Fruit fly (Drosophila melanogaster): ENCODE data around the gene Stam.

The Stam gene

dm6 chr2L:10856328-10856942 lies 1.9 kb upstream of the Stam start, which contains the start of gene Dnz1 (continued):
- TF ChIP-seq hkb (optimal IDR thresholded peaks at IDR 0.05), result no peak
- 0 out of 2 replicates have a peak, but pooled peaks have one; percentile 35 for TF ChIP-seq hkb (GFP tag; IDR thresholded peaks at IDR 0.05)
- no peak for TF ChIP-seq CrebB (tag; optimal IDR thresholded peaks at IDR 0.05)
- TF ChIP-seq CG7928 (GFP tag; optimal IDR thresholded peaks at IDR 0.05), result peak; percentile 34
- peak; percentile 26; the same call in 1 of the 2 replicates for TF ChIP-seq rib (GFP tag; IDR thresholded peaks at IDR 0.05)
- TF ChIP-seq CG8281 (tag; optimal IDR thresholded peaks at IDR 0.05), result no peak
- TF ChIP-seq cato (GFP tag; optimal IDR thresholded peaks at IDR 0.05; ENCODE audit: borderline replicate concordance), result no peak
- TF ChIP-seq CG18764 (GFP tag; optimal IDR thresholded peaks at IDR 0.05), result no peak
- TF ChIP-seq CG1792 (GFP tag; optimal IDR thresholded peaks at IDR 0.05), result no peak
- peak; percentile 56 for TF ChIP-seq CG12155 (GFP tag; optimal IDR thresholded peaks at IDR 0.05)
- no peak for TF ChIP-seq exex (tag; optimal IDR thresholded peaks at IDR 0.05)
- TF ChIP-seq sima (GFP tag; optimal IDR thresholded peaks at IDR 0.05), result no peak
- no peak for TF ChIP-seq CG34224 (GFP tag; IDR thresholded peaks at IDR 0.05; ENCODE audit: partially characterized antibody)
- no peak for TF ChIP-seq Nf-YA (GFP tag; IDR thresholded peaks at IDR 0.05)
- no peak for TF ChIP-seq her (GFP tag; optimal IDR thresholded peaks at IDR 0.05)
- no peak for TF ChIP-seq CG10565 (GFP tag; optimal IDR thresholded peaks at IDR 0.05)
- TF ChIP-seq Rfx (GFP tag; IDR thresholded peaks at IDR 0.05), result peak; percentile 88
- peak; percentile 48 for TF ChIP-seq Fer3 (tag; optimal IDR thresholded peaks at IDR 0.05)
- no peak for TF ChIP-seq jing (GFP tag; optimal IDR thresholded peaks at IDR 0.05)
- TF ChIP-seq Scr (GFP tag; IDR thresholded peaks at IDR 0.05; ENCODE audit: partially characterized antibody), result no peak
- no peak for TF ChIP-seq eyg (GFP tag; optimal IDR thresholded peaks at IDR 0.05)
- peak; percentile 53 for TF ChIP-seq Meics (GFP tag; optimal IDR thresholded peaks at IDR 0.05)
- peak; percentile 58 for TF ChIP-seq CG11504 (tag; optimal IDR thresholded peaks at IDR 0.05)
- TF ChIP-seq CG8359 (GFP tag; optimal IDR thresholded peaks at IDR 0.05; ENCODE audit: borderline replicate concordance), result no peak
- TF ChIP-seq CG16863 (GFP tag; optimal IDR thresholded peaks at IDR 0.05), result no peak
- no peak for TF ChIP-seq Dll (GFP tag; IDR thresholded peaks at IDR 0.05; ENCODE audit: partially characterized antibody)
- TF ChIP-seq hb (GFP tag; IDR thresholded peaks at IDR 0.05; ENCODE audit: partially characterized antibody), result no peak
- no peak for TF ChIP-seq Hr78 (GFP tag; optimal IDR thresholded peaks at IDR 0.05)
- TF ChIP-seq jumu (GFP tag; optimal IDR thresholded peaks at IDR 0.05), result peak; percentile 36
- no peak for TF ChIP-seq sd (tag; optimal IDR thresholded peaks at IDR 0.05)
- TF ChIP-seq Oaz (GFP tag; IDR thresholded peaks at IDR 0.05), result no peak
- peak; percentile 7 to 23 for TF ChIP-seq chif (GFP tag; optimal IDR thresholded peaks at IDR 0.05)
- no peak for TF ChIP-seq knrl (GFP tag; IDR thresholded peaks at IDR 0.05; ENCODE audit: partially characterized antibody)
- TF ChIP-seq Pdp1 (GFP tag; optimal IDR thresholded peaks at IDR 0.05), result peak; percentile 17 to 40
- no peak for TF ChIP-seq CG14441 (GFP tag; IDR thresholded peaks at IDR 0.05)
- peak; percentile 31 for TF ChIP-seq pzg (GFP tag; optimal IDR thresholded peaks at IDR 0.05)
- TF ChIP-seq run (tag; optimal IDR thresholded peaks at IDR 0.05), result no peak
- no peak for TF ChIP-seq peb (GFP tag; IDR thresholded peaks at IDR 0.05)
- no peak for TF ChIP-seq CG6272 (GFP tag; IDR thresholded peaks at IDR 0.05)
- TF ChIP-seq ssp (GFP tag; IDR thresholded peaks at IDR 0.05), result peak; percentile 51
- TF ChIP-seq crp (GFP tag; optimal IDR thresholded peaks at IDR 0.05), result no peak
- TF ChIP-seq CG3726 (GFP tag; IDR thresholded peaks at IDR 0.05), result no peak
- no peak for TF ChIP-seq CG4360 (GFP tag; IDR thresholded peaks at IDR 0.05)
- TF ChIP-seq CG1529 (GFP tag; optimal IDR thresholded peaks at IDR 0.05), result no peak
- peak; percentile 48 for TF ChIP-seq Sox102F (GFP tag; optimal IDR thresholded peaks at IDR 0.05)
- TF ChIP-seq lmd (GFP tag; IDR thresholded peaks at IDR 0.05), result peak; percentile 72
- no peak for TF ChIP-seq CG3838 (GFP tag; optimal IDR thresholded peaks at IDR 0.05)
- no peak for TF ChIP-seq gsb (GFP tag; IDR thresholded peaks at IDR 0.05)
- peak; percentile 39 for TF ChIP-seq Dek (tag; optimal IDR thresholded peaks at IDR 0.05)
- peak; percentile 1 for TF ChIP-seq Abd-B (GFP tag; optimal IDR thresholded peaks at IDR 0.05)
